Fruit fly (Drosophila melanogaster): ENCODE measurements around the gene MBD-R2.

Gene MBD-R2

DNA sequence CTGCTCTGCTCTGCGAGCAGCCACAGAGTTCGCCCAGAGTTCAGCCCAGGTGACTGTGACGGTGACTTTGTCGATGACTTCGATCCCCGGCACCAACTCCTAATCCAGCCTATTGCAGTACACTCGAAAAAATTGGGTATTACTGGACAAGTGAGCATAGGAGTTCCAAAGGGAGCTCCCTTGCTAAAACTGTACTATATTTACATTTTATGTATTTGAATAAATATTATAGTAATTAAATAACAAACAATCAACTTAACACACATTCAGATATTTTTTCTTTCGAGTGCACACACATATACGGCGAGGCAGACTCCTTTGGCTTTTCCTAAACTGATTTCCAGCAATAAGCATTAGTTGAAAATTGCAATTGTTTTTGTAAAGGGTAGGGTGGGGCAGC is 40.6 kb downstream of the MBD-R2 start (continued):
- TF ChIP-seq eg (GFP tag; IDR thresholded peaks at IDR 0.05) (peak; percentile 56; the same call in 1 of the 3 replicates), CG31627 (GFP tag; optimal IDR thresholded peaks at IDR 0.05) (no peak), CG8319 (GFP tag; optimal IDR thresholded peaks at IDR 0.05) (no peak), topi (GFP tag; optimal IDR thresholded peaks at IDR 0.05) (no peak), Lpt (GFP tag; optimal IDR thresholded peaks at IDR 0.05) (peak; percentile 31), salr (GFP tag; optimal IDR thresholded peaks at IDR 0.05) (peak in 1 of 2 experiments; percentile 34), fd85E (GFP tag; optimal IDR thresholded peaks at IDR 0.05) (no peak), Sox102F (GFP tag; optimal IDR thresholded peaks at IDR 0.05) (no peak), esn (GFP tag; optimal IDR thresholded peaks at IDR 0.05) (no peak), CG11902 (GFP tag; optimal IDR thresholded peaks at IDR 0.05) (no peak), CG6163 (GFP tag; IDR thresholded peaks at IDR 0.05) (peak; percentile 59; the same call in 1 of the 3 replicates), Ets96B (tag; optimal IDR thresholded peaks at IDR 0.05) (peak; percentile 13), Smox (GFP tag; optimal IDR thresholded peaks at IDR 0.05) (no peak), cyc (GFP tag; optimal IDR thresholded peaks at IDR 0.05) (no peak), svp (GFP tag) (peak; percentile 63), Hr4 (GFP tag; optimal IDR thresholded peaks at IDR 0.05) (peak; percentile 26), CG3919 (GFP tag; optimal IDR thresholded peaks at IDR 0.05) (peak; percentile 62), CG10631 (GFP tag; optimal IDR thresholded peaks at IDR 0.05) (peak; percentile 51), CG4318 (GFP tag; optimal IDR thresholded peaks at IDR 0.05) (peak; percentile 29), Met (GFP tag; optimal IDR thresholded peaks at IDR 0.05) (no peak), CG11294 (GFP tag; IDR thresholded peaks at IDR 0.05) (no peak), spab (GFP tag; optimal IDR thresholded peaks at IDR 0.05) (no peak)

DNA sequence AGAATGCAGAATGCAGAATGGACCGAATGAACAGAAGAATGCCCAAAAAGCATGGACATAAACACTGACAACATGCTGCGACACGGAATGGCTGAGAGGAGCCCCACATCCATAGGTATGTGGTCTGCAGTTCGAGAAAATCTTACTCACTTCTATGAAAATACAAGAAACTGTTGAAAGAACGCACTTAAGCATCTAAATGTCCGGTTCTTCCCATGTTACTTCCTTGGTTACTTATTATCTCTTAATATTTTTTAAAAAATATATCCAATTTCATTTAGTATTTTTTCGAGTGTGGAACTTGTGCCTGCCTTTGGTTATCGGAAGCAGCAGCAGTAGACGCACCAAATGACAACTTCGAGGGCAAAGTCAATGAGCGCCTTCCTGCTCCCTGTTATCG is 41.8 kb downstream of the MBD-R2 start:
- peak; percentile 47 for TF ChIP-seq CG32006 (GFP tag; optimal IDR thresholded peaks at IDR 0.05)
- peak; percentile 93 for TF ChIP-seq Eip78C (GFP tag)
- TF ChIP-seq pdm3 (GFP tag; optimal IDR thresholded peaks at IDR 0.05): peak; percentile 74
- 0 out of 2 replicates have a peak, but pooled peaks have one; percentile 28 for TF ChIP-seq CG15336 (GFP tag; IDR thresholded peaks at IDR 0.05)
- TF ChIP-seq CG10669 (GFP tag; optimal IDR thresholded peaks at IDR 0.05): peak; percentile 83
- peak; percentile 79 for TF ChIP-seq achi (GFP tag; optimal IDR thresholded peaks at IDR 0.05)
- TF ChIP-seq fd59A (GFP tag; optimal IDR thresholded peaks at IDR 0.05): peak; percentile 57
- 0 out of 3 replicates have a peak, but pooled peaks have one; percentile 23 for TF ChIP-seq eg (GFP tag; IDR thresholded peaks at IDR 0.05)
- peak; percentile 77 for TF ChIP-seq dsx (GFP tag; optimal IDR thresholded peaks at IDR 0.05; ENCODE audit: poor library complexity, severe bottlenecking)
- peak; percentile 12 for TF ChIP-seq fd85E (GFP tag; optimal IDR thresholded peaks at IDR 0.05)
- TF ChIP-seq CG1621 (tag; optimal IDR thresholded peaks at IDR 0.05): peak; percentile 74
- TF ChIP-seq CG11902 (GFP tag; optimal IDR thresholded peaks at IDR 0.05): peak; percentile 53
- peak; percentile 89 for TF ChIP-seq esn (GFP tag; optimal IDR thresholded peaks at IDR 0.05)
- TF ChIP-seq svp (GFP tag): peak; percentile 99
- TF ChIP-seq cyc (GFP tag; optimal IDR thresholded peaks at IDR 0.05): peak; percentile 80
- peak; percentile 86 for TF ChIP-seq lz (GFP tag; optimal IDR thresholded peaks at IDR 0.05)
- TF ChIP-seq ss (GFP tag; optimal IDR thresholded peaks at IDR 0.05): peak; percentile 69 to 73
- TF ChIP-seq CG7368 (GFP tag; optimal IDR thresholded peaks at IDR 0.05): peak; percentile 8
- peak; percentile 79 for TF ChIP-seq acj6 (GFP tag; optimal IDR thresholded peaks at IDR 0.05)
- peak; percentile 65 for TF ChIP-seq CG10631 (GFP tag; optimal IDR thresholded peaks at IDR 0.05)
- TF ChIP-seq net (GFP tag; optimal IDR thresholded peaks at IDR 0.05): peak; percentile 66
- TF ChIP-seq CG8319 (GFP tag; optimal IDR thresholded peaks at IDR 0.05): peak; percentile 57
- peak; percentile 70 for TF ChIP-seq CG9139 (GFP tag; optimal IDR thresholded peaks at IDR 0.05)
- peak; percentile 18 for TF ChIP-seq CG4318 (GFP tag; optimal IDR thresholded peaks at IDR 0.05)
- TF ChIP-seq Eip93F (GFP tag; optimal IDR thresholded peaks at IDR 0.05): peak; percentile 78
- peak; percentile 86 for TF ChIP-seq spab (GFP tag; optimal IDR thresholded peaks at IDR 0.05)
- peak; percentile 50 for TF ChIP-seq CG16779 (tag; optimal IDR thresholded peaks at IDR 0.05)
- TF ChIP-seq Sox14 (GFP tag; optimal IDR thresholded peaks at IDR 0.05): peak; percentile 69
- TF ChIP-seq Hr4 (GFP tag; optimal IDR thresholded peaks at IDR 0.05): peak; percentile 29
- TF ChIP-seq CG6854 (GFP tag; optimal IDR thresholded peaks at IDR 0.05): peak; percentile 68
- peak; percentile 38 for TF ChIP-seq Lpt (GFP tag; optimal IDR thresholded peaks at IDR 0.05)
- peak; percentile 72 for TF ChIP-seq CG34406 (GFP tag; optimal IDR thresholded peaks at IDR 0.05)
- no peak for TF ChIP-seq fkh (GFP tag; optimal IDR thresholded peaks at IDR 0.05)
- no peak for TF ChIP-seq dac (GFP tag; optimal IDR thresholded peaks at IDR 0.05)
- peak; percentile 58 for TF ChIP-seq CG11762 (GFP tag; optimal IDR thresholded peaks at IDR 0.05; ENCODE audit: insufficient read depth)
- TF ChIP-seq CG11294 (GFP tag; IDR thresholded peaks at IDR 0.05): no peak
- TF ChIP-seq CG8632 (GFP tag; optimal IDR thresholded peaks at IDR 0.05): peak; percentile 66
- no peak for TF ChIP-seq CG6276 (GFP tag; optimal IDR thresholded peaks at IDR 0.05)
- TF ChIP-seq Gug (GFP tag; IDR thresholded peaks at IDR 0.05): peak; percentile 13; the same call in 1 of the 2 replicates
- peak; percentile 90 for TF ChIP-seq Ets96B (tag; optimal IDR thresholded peaks at IDR 0.05)

Measured in whole organism, prepupa.